Worm (Caenorhabditis elegans): ENCODE results near the gene Y62E10A.20.

Y62E10A.20 gene

DNA sequence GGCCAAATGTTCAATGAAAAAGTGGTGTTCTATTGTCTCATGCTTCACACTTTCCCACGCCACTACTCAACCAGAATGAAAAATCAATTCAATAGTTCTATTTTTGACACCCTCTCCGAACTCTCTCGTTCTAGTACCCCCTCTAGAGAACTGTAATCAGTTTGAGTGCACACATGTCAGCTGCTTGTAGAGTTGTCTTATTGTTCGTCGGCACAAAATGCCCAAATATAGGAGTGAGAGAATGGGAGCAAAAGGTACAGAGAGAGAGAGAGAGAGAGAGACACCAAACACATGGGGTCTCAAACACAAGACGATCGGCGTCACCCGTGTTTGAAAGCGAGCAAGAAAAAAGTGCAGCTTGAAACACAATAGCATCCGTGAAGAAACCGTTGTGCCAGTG is 51.6 kb downstream of the Y62E10A.20 start:
- TF ChIP-seq mes-4 (tag; optimal IDR thresholded peaks at IDR 0.05), result no peak
- no peak for TF ChIP-seq ccch-3 (GFP tag; optimal IDR thresholded peaks at IDR 0.05)
- no peak for TF ChIP-seq F22D6.2 (tag; optimal IDR thresholded peaks at IDR 0.05)
- TF ChIP-seq Y79H2A.3 (GFP tag; conservative IDR thresholded peaks at IDR 0.05), result no peak
- TF ChIP-seq lsy-27 (tag; optimal IDR thresholded peaks at IDR 0.05; ENCODE audit: borderline replicate concordance, insufficient read depth), result no peak
- TF ChIP-seq C06A6.2 (GFP tag; conservative IDR thresholded peaks at IDR 0.05), result no peak
- TF ChIP-seq chd-7 (tag; optimal IDR thresholded peaks at IDR 0.05), result no peak
- TF ChIP-seq rec-8 (tag; optimal IDR thresholded peaks at IDR 0.05), result no peak
- no peak for TF ChIP-seq ZK185.1 (tag; optimal IDR thresholded peaks at IDR 0.05; ENCODE audit: poor library complexity, severe bottlenecking)
- no peak for TF ChIP-seq zfh-2 (GFP tag; conservative IDR thresholded peaks at IDR 0.05)
- peak; percentile 92 for TF ChIP-seq nhr-80 (tag; optimal IDR thresholded peaks at IDR 0.05)
- TF ChIP-seq snpc-1.1 (tag; optimal IDR thresholded peaks at IDR 0.05; ENCODE audit: insufficient read depth), result no peak
- TF ChIP-seq pbrm-1 (GFP tag; IDR thresholded peaks at IDR 0.05), result no peak
- TF ChIP-seq Y56A3A.18 (GFP tag; IDR thresholded peaks at IDR 0.05), result no peak
- no peak for TF ChIP-seq T26A5.8 (tag; optimal IDR thresholded peaks at IDR 0.05)
- TF ChIP-seq let-607 (tag; optimal IDR thresholded peaks at IDR 0.05), result no peak
- no peak for TF ChIP-seq F10E7.11 (tag; optimal IDR thresholded peaks at IDR 0.05)
- no peak for TF ChIP-seq tbx-9 (tag; optimal IDR thresholded peaks at IDR 0.05; ENCODE audit: borderline replicate concordance)
- no peak for TF ChIP-seq cebp-1 (GFP tag; IDR thresholded peaks at IDR 0.05)
- peak; percentile 60 for TF ChIP-seq cebp-1 (tag; optimal IDR thresholded peaks at IDR 0.05)
- no peak for TF ChIP-seq ztf-18 (tag; optimal IDR thresholded peaks at IDR 0.05)
- TF ChIP-seq ets-4 (GFP tag; optimal IDR thresholded peaks at IDR 0.05), result no peak
- TF ChIP-seq atf-7 (tag; optimal IDR thresholded peaks at IDR 0.05), result peak; percentile 14
- TF ChIP-seq B0336.3 (GFP tag; IDR thresholded peaks at IDR 0.05), result peak; percentile 43; the same call in 1 of the 2 replicates
- no peak for TF ChIP-seq ceh-91 (GFP tag; IDR thresholded peaks at IDR 0.05)
- no peak for TF ChIP-seq bed-1 (GFP tag; IDR thresholded peaks at IDR 0.05)
- no peak for TF ChIP-seq attf-6 (GFP tag; IDR thresholded peaks at IDR 0.05)
- no peak for TF ChIP-seq mxl-1 (tag; optimal IDR thresholded peaks at IDR 0.05)
- no peak for TF ChIP-seq ztf-3 (GFP tag; optimal IDR thresholded peaks at IDR 0.05)
- no peak for TF ChIP-seq snpc-4 (GFP tag; optimal IDR thresholded peaks at IDR 0.05)
- peak in 1 of 4 experiments; percentile 2 for TF ChIP-seq snpc-4 (tag; optimal IDR thresholded peaks at IDR 0.05)
- TF ChIP-seq ztf-28 (GFP tag; IDR thresholded peaks at IDR 0.05), result no peak
- TF ChIP-seq ztf-26 (tag; optimal IDR thresholded peaks at IDR 0.05), result peak; percentile 18
- no peak for TF ChIP-seq madf-8 (GFP tag; conservative IDR thresholded peaks at IDR 0.05)
- 0 out of 2 replicates have a peak, but pooled peaks have one; percentile 29 for TF ChIP-seq nfyb-1 (GFP tag; IDR thresholded peaks at IDR 0.05)
- no peak for TF ChIP-seq egl-44 (GFP tag; IDR thresholded peaks at IDR 0.05)
- no peak for TF ChIP-seq dpff-1 (tag; optimal IDR thresholded peaks at IDR 0.05)
- TF ChIP-seq Y67H2A.10 (GFP tag; conservative IDR thresholded peaks at IDR 0.05), result no peak
- TF ChIP-seq xnd-1 (tag; optimal IDR thresholded peaks at IDR 0.05), result no peak
- TF ChIP-seq ekl-4 (GFP tag; IDR thresholded peaks at IDR 0.05), result no peak
- TF ChIP-seq attf-5 (GFP tag; optimal IDR thresholded peaks at IDR 0.05), result peak; percentile 11
- 0 out of 2 replicates have a peak, but pooled peaks have one; percentile 41 for TF ChIP-seq dox-1 (GFP tag; IDR thresholded peaks at IDR 0.05)
- TF ChIP-seq nhr-179 (tag; optimal IDR thresholded peaks at IDR 0.05), result no peak
- no peak for TF ChIP-seq lir-1 (GFP tag; conservative IDR thresholded peaks at IDR 0.05)
- TF ChIP-seq let-526 (GFP tag; IDR thresholded peaks at IDR 0.05), result no peak
- TF ChIP-seq die-1 (tag; optimal IDR thresholded peaks at IDR 0.05), result no peak

Data from whole organism, young adult.